Fruit fly (Drosophila melanogaster) whole organism, larva: Measurements from ENCODE around the gene Tsp66E.

ENCODE experiments used
- noc ChIP-seq: fragments of 200-800 bp; sonication (Bioruptor generic); optimal IDR thresholded peaks from 3 replicates; lab custom pipeline; 2019; ENCODE audit warnings: missing biosample characterization, mild to moderate bottlenecking, missing genetic modification characterization, moderate library complexity

Tsp66E gene

DNA sequence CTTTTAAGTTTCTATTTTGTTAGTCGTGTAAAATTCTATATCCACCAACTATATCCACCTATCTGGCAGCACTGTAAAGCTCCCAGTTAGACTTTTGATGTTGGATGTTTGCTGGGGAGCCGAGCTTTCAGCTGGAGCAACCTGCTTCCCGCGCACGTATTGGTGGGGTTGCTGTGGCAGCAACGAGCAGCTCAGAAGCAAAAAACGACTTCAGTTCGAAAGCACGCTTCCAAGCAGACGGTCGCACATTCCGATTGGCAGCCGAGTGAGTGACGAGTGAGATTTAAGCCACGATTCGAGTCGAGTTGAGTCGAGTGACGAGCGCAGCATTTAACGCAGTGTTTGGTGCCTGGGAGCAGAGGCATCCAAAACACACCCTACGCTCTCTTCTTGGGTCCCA, at the start of gene Tsp66E, which contains the start of gene mfr:
Tsp66E (plus strand) TSS at position 168 of the 400 bp plus-strand sequence.
mfr (minus strand) TSS at position 340 of the 400 bp plus-strand sequence.
- TF ChIP-seq noc, result no peak

DNA sequence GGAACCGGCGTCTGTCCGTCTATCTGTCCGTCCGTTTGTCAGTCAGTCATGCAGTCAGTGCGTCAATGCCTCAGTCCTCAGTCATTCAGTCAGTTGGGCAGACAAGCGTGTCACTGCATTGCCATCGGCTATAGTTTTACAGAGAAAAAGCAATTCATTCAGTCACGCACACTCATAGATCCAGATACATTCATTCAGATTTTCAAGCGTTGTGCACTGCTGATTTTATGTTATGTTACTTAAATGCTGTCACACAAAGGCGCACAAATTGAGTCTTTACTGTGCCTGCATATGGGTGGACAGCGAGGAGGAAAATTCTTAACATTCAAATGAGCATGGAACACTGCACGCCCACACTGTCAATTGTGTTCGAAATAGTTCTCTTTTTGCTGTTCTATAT, 47.1 kb upstream of the Tsp66E start:
- no peak for TF ChIP-seq noc

DNA sequence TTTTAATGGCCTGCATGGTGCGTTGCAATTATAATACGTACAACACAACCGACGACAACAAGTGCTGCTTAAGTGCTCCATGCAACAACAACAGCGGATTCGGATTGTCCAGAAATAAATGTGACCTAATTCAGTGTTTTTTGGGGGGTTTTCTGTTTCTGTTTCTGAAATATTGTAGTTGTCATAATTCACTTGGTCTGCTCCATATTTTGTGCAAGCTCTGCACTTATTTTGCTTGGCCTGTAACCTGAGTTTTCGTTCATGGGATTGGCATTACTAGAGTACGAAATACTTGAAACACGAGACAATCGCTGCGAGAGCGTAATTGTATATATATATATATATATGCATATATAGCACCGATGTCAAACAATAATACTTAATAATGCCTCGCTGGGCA, 43.0 kb upstream of the Tsp66E start:
- no peak for TF ChIP-seq noc

DNA sequence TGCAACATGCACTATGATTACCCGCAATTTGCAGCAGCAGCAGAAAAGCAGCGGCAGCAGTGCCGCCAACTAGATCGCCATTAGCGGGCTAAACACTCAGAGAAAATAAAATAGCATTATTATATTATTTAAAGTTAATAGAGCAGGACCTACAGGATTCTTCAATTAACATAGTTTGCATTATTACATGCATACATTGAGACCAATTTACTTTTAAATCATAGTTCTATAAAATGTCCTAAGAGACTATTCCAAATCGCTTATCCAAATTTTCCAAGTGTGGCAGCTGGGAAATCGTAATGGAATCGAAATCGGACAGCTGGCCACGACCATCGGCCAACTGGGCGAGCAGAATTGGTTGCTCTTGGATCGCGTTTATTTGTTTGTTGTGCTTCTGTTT, 41.8 kb upstream of the Tsp66E start:
- no peak for TF ChIP-seq noc

DNA sequence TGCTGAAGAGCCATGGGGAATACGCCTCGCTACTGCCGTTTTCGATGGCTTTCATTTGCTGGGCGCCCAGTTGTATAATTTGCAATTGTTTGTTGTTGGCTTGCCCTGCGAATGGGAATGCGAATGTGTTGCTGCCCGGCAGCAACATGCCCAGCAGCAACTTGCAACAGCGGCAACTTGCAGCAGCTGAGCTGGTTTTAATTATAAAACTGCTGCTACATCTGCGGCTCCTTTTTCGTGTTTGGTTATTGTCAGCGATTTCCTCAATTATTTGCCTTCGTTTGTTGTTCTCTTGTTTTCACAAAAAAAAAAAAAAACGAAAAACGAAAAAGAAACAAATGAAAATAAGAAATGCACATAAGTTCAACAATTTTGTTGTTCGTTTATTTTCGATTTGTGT, 41.3 kb upstream of the Tsp66E start:
- no peak for TF ChIP-seq noc

DNA sequence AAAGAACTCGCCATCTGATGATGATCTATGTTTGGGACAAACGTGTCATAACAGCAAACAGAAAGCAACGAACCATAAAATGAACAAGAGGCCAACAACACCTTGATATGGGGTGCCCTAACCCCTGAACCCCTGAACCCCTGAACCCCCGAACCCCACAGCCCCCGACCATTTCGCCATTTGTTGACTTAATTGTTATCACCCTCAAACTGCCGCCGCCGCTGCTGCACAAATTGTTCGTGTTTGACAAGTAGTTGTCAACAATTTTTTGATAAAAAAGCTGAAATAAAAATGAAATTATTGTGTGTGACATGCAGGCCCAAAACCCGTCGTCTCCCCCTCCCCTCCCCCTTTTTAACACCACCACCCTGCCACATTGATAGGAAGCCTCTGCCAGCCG, 39.2 kb upstream of the Tsp66E start:
- no peak for TF ChIP-seq noc

DNA sequence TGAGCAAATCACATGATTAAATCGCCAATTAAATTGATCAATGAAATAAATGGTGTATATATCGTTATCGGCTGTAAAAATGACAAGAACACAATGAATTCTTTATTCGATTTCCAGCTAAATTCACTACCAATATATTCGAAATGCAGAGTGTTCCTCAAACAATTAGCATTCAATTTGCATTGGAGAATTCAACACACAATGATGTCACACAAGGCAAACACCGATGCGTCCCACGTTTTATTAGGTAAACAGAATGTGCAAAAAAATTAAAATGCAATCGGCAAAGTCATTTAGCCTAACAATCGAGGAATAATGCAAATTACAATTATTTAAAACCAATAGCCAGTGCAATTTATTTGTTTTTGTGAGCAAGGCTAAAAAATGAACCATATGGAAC, 33.9 kb upstream of the Tsp66E start:
- no peak for TF ChIP-seq noc

DNA sequence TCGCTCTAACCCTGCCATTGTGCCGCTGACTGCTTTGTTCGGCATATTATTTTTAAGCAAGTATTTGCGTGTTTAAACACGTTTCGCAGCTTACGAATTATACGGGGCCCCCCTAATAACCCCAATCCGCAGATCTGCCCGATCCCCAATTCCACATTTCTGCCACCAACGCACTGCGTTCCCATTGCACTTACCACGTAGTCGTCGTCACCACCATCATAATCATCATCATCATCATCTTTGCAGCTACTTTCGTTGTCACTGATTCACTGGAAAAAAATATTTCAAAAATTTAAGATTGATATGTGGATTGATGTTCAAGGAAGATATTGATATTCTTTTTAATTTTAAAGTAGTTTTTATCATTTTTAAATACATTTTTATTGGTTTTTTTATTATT, 32.8 kb upstream of the Tsp66E start:
- no peak for TF ChIP-seq noc

DNA sequence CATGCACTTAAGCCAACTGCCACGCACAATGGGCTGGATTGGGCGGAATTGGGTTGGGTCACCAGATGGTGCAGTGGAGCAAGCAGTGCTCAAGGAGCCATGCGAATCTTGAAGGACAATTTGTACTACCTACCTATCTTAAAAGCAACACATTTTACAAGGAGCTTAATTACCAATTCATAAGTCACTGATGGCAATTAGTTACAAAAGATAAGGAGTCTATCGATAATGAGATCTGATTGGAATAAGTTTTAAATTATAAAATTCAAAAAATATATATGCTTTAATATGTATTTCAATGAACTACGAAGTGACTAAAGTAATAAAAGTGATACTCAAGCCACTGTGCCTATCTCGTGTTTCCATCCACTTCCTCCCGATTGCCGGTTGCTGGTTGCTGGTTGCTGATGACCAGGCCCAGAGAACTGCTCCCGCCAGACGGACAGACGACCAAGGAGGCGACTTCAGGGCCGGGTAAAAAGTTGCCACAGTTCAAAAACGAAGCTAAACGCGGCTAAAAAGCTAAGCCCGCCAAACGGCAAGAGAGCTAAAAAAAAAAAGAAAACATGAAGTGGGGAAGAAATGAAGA, 30.4 kb upstream of the Tsp66E start:
- TF ChIP-seq noc, result no peak

DNA sequence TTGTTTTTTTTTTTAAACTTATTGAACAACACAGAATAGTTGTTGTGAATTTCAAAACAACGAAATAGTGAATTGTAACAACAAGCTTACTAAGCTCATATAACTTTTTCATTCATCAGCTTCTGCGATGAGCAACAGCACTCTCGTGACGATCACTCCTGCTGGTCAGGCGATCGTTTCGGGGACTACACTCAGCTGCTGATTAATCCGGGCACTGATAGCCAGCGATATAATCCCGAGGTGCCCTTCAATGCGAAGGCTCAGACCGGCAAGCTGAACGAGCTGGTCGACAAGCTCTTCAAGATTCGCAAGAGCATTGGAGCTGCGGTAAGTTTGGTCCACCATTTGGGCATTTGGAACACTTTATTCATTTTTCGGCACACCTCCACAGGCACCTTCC, 23.8 kb upstream of the Tsp66E start, which contains the start of gene CG43169:
CG43169 (minus strand) TSS at position 101 of the 400 bp plus-strand sequence.
- TF ChIP-seq noc, result no peak

DNA sequence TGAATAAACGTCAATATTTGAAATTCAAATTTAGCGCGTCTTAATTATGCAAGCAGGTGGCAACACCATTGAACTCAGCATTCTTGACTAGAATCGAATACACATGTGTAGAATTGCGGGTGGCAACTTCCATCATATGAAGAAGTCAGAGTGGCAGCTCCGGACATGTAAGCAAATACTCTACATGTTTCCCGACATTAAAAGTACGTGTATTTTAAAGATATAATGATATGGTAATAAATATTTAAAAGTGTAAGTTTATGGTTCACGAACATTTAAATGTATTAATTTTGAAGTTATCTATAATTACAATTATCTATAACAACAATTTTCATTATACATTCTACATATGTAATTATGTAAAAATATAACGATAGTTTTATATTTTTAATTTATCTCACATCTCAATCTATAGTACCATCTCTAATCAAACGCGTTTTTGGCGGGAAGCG, 21.1 kb upstream of the Tsp66E start, which contains the start of gene Mcm7:
Mcm7 (plus strand) TSS at position 430 of the 452 bp plus-strand sequence.
- no peak for TF ChIP-seq noc

DNA sequence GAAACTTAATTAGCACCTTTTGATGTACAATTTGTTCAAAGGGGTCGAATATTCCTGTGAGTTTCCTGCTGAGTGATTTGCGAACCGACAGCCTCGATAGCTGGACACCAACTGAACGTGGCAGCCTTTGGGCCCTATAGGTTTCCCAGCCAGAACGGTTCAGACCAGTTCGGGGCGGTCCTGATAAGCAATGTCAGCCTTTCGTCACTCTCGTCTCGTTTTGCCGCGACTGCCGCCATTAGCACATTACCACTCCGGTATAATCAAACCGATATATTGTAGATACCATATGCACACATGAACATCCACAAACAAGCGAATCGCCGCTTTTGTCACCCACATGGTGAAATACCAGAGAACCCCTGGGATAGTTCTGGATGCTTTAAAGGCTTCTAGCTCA, 7.2 kb upstream of the Tsp66E start, which contains the start of gene TrpA1:
TrpA1 (minus strand) TSS at position 101 of the 400 bp plus-strand sequence.
- no peak for TF ChIP-seq noc

DNA sequence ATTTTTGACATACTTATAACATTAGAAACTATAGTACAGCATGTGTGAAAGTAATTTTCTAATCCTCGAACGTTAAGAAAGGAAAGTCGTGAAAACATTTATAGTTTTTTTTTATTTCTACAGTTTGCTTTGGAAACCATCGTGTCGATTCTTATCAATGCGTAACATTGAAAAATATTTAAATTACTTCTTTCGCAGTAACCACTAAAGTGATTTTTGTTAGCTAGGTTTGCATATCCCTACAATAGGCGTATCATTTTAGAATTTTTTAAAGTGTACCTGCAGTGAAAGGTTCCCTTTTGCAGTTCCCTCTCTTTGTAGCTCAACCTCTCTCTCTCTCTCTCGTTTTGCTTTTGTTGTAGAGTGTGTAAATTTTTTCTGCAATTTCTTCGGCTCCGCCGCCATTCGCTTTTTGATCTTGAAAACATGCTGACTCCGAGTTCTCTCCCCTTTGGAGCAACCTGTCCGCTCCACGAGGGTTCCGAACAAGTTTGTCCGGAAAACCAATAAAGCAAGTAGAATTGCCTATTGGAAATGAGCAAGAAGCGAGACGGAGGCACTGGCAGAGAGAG, 1.3 kb downstream of the Tsp66E start:
- TF ChIP-seq noc, result no peak

DNA sequence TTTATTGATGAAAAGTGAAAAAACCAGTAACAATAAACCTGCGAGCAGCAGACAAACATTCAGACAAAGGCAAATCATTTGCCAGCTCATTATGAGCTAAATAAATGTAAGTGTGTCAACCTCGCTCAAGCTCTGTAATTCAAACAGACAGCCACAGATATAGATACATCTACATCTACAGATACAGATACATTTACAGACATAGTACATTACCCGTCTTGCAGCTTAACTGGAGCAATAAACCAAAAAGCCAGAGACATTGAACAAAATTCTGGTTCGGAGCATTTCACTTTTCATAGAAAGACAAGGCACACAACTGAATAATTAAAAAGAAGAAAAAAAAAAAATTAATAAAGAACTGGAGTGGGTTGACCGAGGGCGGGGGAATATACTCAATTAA, 7.4 kb downstream of the Tsp66E start:
- TF ChIP-seq noc, result no peak

DNA sequence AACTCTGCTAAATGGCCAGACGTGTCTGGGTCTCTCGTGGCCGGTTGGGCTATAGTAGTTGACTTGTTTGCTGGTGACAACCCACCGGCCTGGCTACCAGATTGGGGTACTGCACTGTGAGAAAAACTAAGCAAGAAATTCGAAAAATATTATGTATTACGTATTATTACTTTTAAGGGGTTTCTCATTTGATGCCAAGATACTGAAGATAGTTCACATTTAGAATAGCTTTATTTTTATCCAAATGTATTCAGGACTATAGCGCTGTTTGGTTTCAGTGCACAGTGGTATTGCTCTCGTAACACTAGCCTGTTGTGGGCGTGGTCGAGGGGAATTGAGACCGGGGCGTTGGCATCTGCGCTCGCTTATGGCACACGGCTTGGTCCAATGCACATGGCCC, 8.4 kb downstream of the Tsp66E start:
- TF ChIP-seq noc, result peak; percentile 73

DNA sequence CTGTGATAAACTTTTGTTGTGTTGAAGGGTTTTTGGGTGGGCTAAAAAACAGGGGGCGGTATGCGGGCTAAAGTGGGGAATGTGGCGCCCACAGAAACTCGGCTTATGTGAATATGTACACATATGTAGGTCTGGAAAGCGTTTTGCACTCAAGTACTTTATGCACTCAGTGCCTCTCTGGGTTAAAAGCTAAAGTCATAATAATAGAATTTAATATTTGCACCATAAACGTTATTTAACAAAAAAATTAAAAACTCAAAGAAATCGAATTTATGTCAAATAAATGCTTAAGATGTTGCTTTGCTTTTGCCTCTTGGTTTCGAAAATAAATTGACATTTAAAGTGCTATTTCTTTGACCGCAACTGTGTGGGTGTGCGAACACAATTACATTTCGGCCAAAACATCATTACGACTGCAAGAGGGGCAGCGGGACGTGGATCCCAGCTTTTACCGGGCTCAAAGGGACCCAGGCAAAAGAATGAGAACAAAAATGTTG, 12.2 kb downstream of the Tsp66E start:
- no peak for TF ChIP-seq noc

DNA sequence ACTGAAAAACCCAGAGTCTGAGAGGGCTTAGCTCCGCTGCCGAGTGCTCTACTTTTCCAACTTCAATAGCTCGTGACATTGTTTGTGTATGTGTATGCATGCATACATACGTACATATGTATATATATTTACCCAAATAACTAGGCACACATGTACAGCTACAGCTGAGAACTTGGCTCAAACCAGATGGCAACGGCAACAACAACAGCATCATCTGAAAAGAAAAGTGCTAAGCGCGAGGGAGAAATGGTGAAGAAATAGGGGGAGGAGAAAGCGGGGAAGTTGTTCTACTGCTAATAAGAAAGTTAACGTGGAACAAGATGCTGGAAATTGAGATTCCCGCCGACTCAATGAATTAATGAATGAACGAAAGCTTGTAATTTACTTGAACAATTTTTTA, 12.7 kb downstream of the Tsp66E start:
- TF ChIP-seq noc, result no peak

DNA sequence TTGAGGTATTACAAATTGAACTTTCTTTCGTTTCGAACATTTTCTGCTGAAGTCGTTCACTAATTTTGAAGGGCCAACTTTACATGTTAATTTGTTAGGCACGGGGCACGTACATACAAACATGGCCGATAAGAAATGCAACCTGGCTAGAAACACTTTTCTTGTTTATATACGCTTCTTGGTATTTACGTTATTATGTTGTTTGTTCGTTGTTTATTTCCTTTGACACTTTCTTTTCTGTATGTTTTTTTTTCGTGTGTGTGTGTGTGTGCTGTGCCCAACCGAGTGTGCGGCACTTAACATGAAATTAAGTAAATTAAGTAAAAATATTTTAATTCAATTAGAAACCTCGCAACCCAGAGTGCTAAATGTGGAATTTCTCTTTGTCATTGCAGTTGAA, 13.4 kb downstream of the Tsp66E start:
- TF ChIP-seq noc, result no peak
